Worm (Caenorhabditis elegans): ENCODE results near the gene ctsa-3.1.

ce11 chrII:7233274-7233673 lies 621 bp downstream of the ctsa-3.1 start:
- TF ChIP-seq odd-2 (tag; optimal IDR thresholded peaks at IDR 0.05) (no peak), ref-2 (tag; optimal IDR thresholded peaks at IDR 0.05) (no peak)

All from whole organism, late embryonic.